Fruit fly (Drosophila melanogaster): ENCODE measurements around the gene comm3.

DNA sequence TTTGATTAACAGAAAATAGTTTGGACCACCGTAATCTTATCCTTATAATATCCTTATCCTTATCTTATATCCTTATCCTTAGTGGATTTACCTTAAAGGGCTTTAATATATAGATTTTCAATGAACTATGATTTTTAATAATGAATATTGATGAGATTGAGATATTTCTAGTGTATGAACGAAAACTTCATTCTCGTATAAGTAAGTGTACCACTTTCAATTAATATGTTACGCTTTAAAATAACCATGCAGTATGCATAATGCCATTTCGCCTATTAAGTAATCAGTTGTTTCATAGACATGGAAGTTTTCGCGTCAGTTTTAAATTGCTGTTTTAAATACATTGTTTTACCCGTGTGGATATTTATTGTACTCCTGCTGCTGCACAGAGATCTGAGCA is 31.9 kb upstream of the comm3 start, which contains the start of gene CG7304:
- no peak for TF ChIP-seq tap (tag; optimal IDR thresholded peaks at IDR 0.05)
- TF ChIP-seq CG2199 (GFP tag; IDR thresholded peaks at IDR 0.05) = no peak
- no peak for TF ChIP-seq dysf (GFP tag; IDR thresholded peaks at IDR 0.05)
- TF ChIP-seq CG4730 (GFP tag; IDR thresholded peaks at IDR 0.05) = no peak
- TF ChIP-seq kay (GFP tag; optimal IDR thresholded peaks at IDR 0.05) = no peak
- TF ChIP-seq scrt (GFP tag; optimal IDR thresholded peaks at IDR 0.05) = no peak
- no peak for TF ChIP-seq fd3F (GFP tag; optimal IDR thresholded peaks at IDR 0.05)
- TF ChIP-seq twi (tag; optimal IDR thresholded peaks at IDR 0.05) = no peak
- TF ChIP-seq CG33213 (GFP tag; optimal IDR thresholded peaks at IDR 0.05) = no peak
- no peak for TF ChIP-seq en (GFP tag; optimal IDR thresholded peaks at IDR 0.05)
- no peak for TF ChIP-seq pnt (GFP tag; optimal IDR thresholded peaks at IDR 0.05)
- no peak for TF ChIP-seq Doc2 (GFP tag; IDR thresholded peaks at IDR 0.05)
- TF ChIP-seq CG3281 (GFP tag; optimal IDR thresholded peaks at IDR 0.05) = no peak
